Fruit fly (Drosophila melanogaster) whole organism, embryonic: ENCODE data around the gene Cpr11A.
A peak's percentile ranks its signal among the peaks of the same experiment; 100 is the strongest.

Source experiments
- ATbp ChIP-seq: fragments of 200-800 bp; sonication (Bioruptor generic); optimal IDR thresholded peaks from 2 replicates; lab custom pipeline; 2017; ENCODE audit warnings: missing biosample characterization, mild to moderate bottlenecking, missing genetic modification characterization, missing genetic modification reagents
- Atf3 ChIP-seq: fragments of 200-800 bp; sonication (Bioruptor generic); optimal IDR thresholded peaks from 3 replicates; lab custom pipeline; 2016; ENCODE audit warnings: missing biosample characterization, missing genetic modification characterization
- Awh ChIP-seq: fragments of 200-800 bp; sonication (Bioruptor generic); IDR thresholded peaks from 2 replicates; pipeline ENCODE4, ENCODE4 v1.3.6; 2022; ENCODE audit warnings: missing biosample characterization, missing genetic modification characterization
- Bgb ChIP-seq: fragments of 200-800 bp; sonication (Bioruptor generic); IDR thresholded peaks from 2 replicates; pipeline ENCODE4 v1.3.6; 2022; ENCODE audit warnings: missing biosample characterization, missing genetic modification characterization; ENCODE audit not compliant: partially characterized antibody
- C15 ChIP-seq: fragments of 200-800 bp; sonication (Bioruptor generic); IDR thresholded peaks from 3 replicates; pipeline ENCODE4 v1.3.6; 2022; ENCODE audit warnings: missing biosample characterization, missing genetic modification characterization
- CG10274 ChIP-seq: fragments of 200-800 bp; sonication (Bioruptor generic); optimal IDR thresholded peaks from 3 replicates; lab custom pipeline; 2017; ENCODE audit warnings: missing biosample characterization, mild to moderate bottlenecking, missing genetic modification characterization
- CG10462 ChIP-seq: fragments of 200-800 bp; sonication (Bioruptor generic); optimal IDR thresholded peaks from 2 replicates; lab custom pipeline; 2016; ENCODE audit warnings: missing biosample characterization, missing genetic modification characterization
- CG10565 ChIP-seq: fragments of 200-800 bp; sonication (Bioruptor generic); optimal IDR thresholded peaks from 3 replicates; lab custom pipeline; 2016; ENCODE audit warnings: missing biosample characterization, mild to moderate bottlenecking, missing genetic modification characterization
- CG11560 ChIP-seq: fragments of 200-800 bp; sonication (Bioruptor generic); IDR thresholded peaks from 3 replicates; pipeline ENCODE4 v1.3.6; 2022; ENCODE audit warnings: missing biosample characterization, missing genetic modification characterization
- CG11695 ChIP-seq: fragments of 200-800 bp; sonication (Bioruptor generic); IDR thresholded peaks from 3 replicates; pipeline ENCODE4 v1.3.6; 2022; ENCODE audit warnings: missing biosample characterization, missing genetic modification characterization
- CG12104 ChIP-seq: fragments of 200-800 bp; sonication (Bioruptor generic); optimal IDR thresholded peaks from 3 replicates; lab custom pipeline; 2016; ENCODE audit warnings: missing biosample characterization, missing genetic modification characterization
- CG12219 ChIP-seq: fragments of 200-800 bp; sonication (Bioruptor generic); optimal IDR thresholded peaks from 3 replicates; lab custom pipeline; 2018; ENCODE audit warnings: missing biosample characterization, mild to moderate bottlenecking, missing genetic modification characterization
- CG12942 ChIP-seq: fragments of 200-800 bp; sonication (Bioruptor generic); optimal IDR thresholded peaks from 3 replicates; lab custom pipeline; 2016; ENCODE audit warnings: missing biosample characterization, missing genetic modification characterization
- CG14441 ChIP-seq: fragments of 200-800 bp; sonication (Bioruptor generic); IDR thresholded peaks from 2 replicates; pipeline ENCODE4 v1.3.6; 2022; ENCODE audit warnings: missing biosample characterization, missing genetic modification characterization
- CG14710 ChIP-seq: fragments of 200-800 bp; sonication (Bioruptor generic); optimal IDR thresholded peaks from 3 replicates; lab custom pipeline; 2019; ENCODE audit warnings: missing biosample characterization, mild to moderate bottlenecking, missing genetic modification characterization, moderate library complexity
- CG15073 ChIP-seq: fragments of 200-800 bp; sonication (Bioruptor generic); optimal IDR thresholded peaks from 2 replicates; lab custom pipeline; 2016; ENCODE audit warnings: missing biosample characterization, missing genetic modification characterization
- CG1603 ChIP-seq: fragments of 200-800 bp; sonication (Bioruptor generic); optimal IDR thresholded peaks from 2 replicates; lab custom pipeline; 2019; ENCODE audit warnings: missing biosample characterization, mild to moderate bottlenecking, missing genetic modification characterization, moderate library complexity
- CG16813 ChIP-seq: fragments of 200-800 bp; sonication (Bioruptor generic); IDR thresholded peaks from 3 replicates; pipeline ENCODE4 v1.3.6; 2022; ENCODE audit warnings: missing biosample characterization, missing genetic modification characterization; ENCODE audit not compliant: partially characterized antibody
- CG17361 ChIP-seq: fragments of 200-800 bp; sonication (Bioruptor generic); IDR thresholded peaks from 3 replicates; pipeline ENCODE4 v1.3.6; 2022; ENCODE audit warnings: missing biosample characterization, missing genetic modification characterization
- CG2120 ChIP-seq: fragments of 200-800 bp; sonication (Bioruptor generic); optimal IDR thresholded peaks from 3 replicates; lab custom pipeline; 2016; ENCODE audit warnings: missing biosample characterization, missing genetic modification characterization
- CG31365 ChIP-seq: fragments of 200-800 bp; sonication (Bioruptor generic); optimal IDR thresholded peaks from 2 replicates; lab custom pipeline; 2018; ENCODE audit warnings: missing biosample characterization, mild to moderate bottlenecking, missing genetic modification characterization
- CG3407 ChIP-seq: fragments of 200-800 bp; sonication (Bioruptor generic); optimal IDR thresholded peaks from 2 replicates; lab custom pipeline; 2018; ENCODE audit warnings: missing biosample characterization, mild to moderate bottlenecking, missing genetic modification characterization
- CG4854 ChIP-seq: fragments of 200-800 bp; sonication (Bioruptor generic); optimal IDR thresholded peaks from 2 replicates; lab custom pipeline; 2016; ENCODE audit warnings: missing biosample characterization, missing genetic modification characterization, inconsistent platforms
- CG6272 ChIP-seq: fragments of 200-800 bp; sonication (Bioruptor generic); IDR thresholded peaks from 2 replicates; pipeline ENCODE4 v1.3.6; 2022; ENCODE audit warnings: missing biosample characterization, missing genetic modification characterization
- CG8281 ChIP-seq: fragments of 200-800 bp; sonication (Bioruptor generic); optimal IDR thresholded peaks from 2 replicates; lab custom pipeline; 2018; ENCODE audit warnings: missing biosample characterization, mild to moderate bottlenecking, missing genetic modification characterization, moderate library complexity
- CrebB ChIP-seq: fragments of 200-800 bp; sonication (Bioruptor generic); optimal IDR thresholded peaks from 3 replicates; lab custom pipeline; 2018; ENCODE audit warnings: missing biosample characterization, mild to moderate bottlenecking, missing genetic modification characterization
- Elba2 ChIP-seq: fragments of 200-800 bp; sonication (Bioruptor generic); optimal IDR thresholded peaks from 3 replicates; lab custom pipeline; 2016; ENCODE audit warnings: missing biosample characterization, missing genetic modification characterization
- Ets97D ChIP-seq: fragments of 200-800 bp; sonication (Bioruptor generic); optimal IDR thresholded peaks from 3 replicates; lab custom pipeline; 2016; ENCODE audit warnings: missing biosample characterization, missing genetic modification characterization
- HLHmδ ChIP-seq: fragments of 200-800 bp; sonication (Bioruptor generic); optimal IDR thresholded peaks from 2 replicates; lab custom pipeline; 2018; ENCODE audit warnings: missing biosample characterization, mild to moderate bottlenecking, missing genetic modification characterization, moderate library complexity
- Hmx ChIP-seq: fragments of 200-800 bp; sonication (Bioruptor generic); optimal IDR thresholded peaks from 2 replicates; lab custom pipeline; 2016; ENCODE audit warnings: missing biosample characterization, missing genetic modification characterization
- Hsf ChIP-seq: fragments of 200-800 bp; sonication (Bioruptor generic); optimal IDR thresholded peaks from 3 replicates; lab custom pipeline; 2016; ENCODE audit warnings: missing biosample characterization, missing genetic modification characterization
- Mad ChIP-seq: fragments of 200-800 bp; sonication (Bioruptor generic); optimal IDR thresholded peaks from 2 replicates; lab custom pipeline; 2016; ENCODE audit warnings: missing biosample characterization, missing genetic modification characterization
- Side ChIP-seq: fragments of 200-800 bp; sonication (Bioruptor generic); optimal IDR thresholded peaks from 2 replicates; lab custom pipeline; 2016; ENCODE audit warnings: missing biosample characterization, missing genetic modification characterization
- Xbp1 ChIP-seq: fragments of 200-800 bp; sonication (Bioruptor generic); optimal IDR thresholded peaks from 3 replicates; lab custom pipeline; 2016; ENCODE audit warnings: missing biosample characterization, mild to moderate bottlenecking, missing genetic modification characterization
- al ChIP-seq: fragments of 200-800 bp; sonication (Bioruptor generic); IDR thresholded peaks from 2 replicates; pipeline ENCODE4 v1.3.6; 2022; ENCODE audit warnings: missing biosample characterization, missing genetic modification characterization
- ato ChIP-seq: fragments of 200-800 bp; sonication (Bioruptor generic); IDR thresholded peaks from 2 replicates; pipeline ENCODE4 v1.3.6; 2022; ENCODE audit warnings: missing biosample characterization, missing genetic modification characterization; ENCODE audit not compliant: partially characterized antibody
- bbx ChIP-seq: fragments of 200-800 bp; sonication (Bioruptor generic); IDR thresholded peaks from 2 replicates; pipeline ENCODE4 v1.3.6; 2022; ENCODE audit warnings: missing biosample characterization, missing genetic modification characterization; ENCODE audit not compliant: partially characterized antibody
- chif ChIP-seq, 2 experiments: fragments of 200-800 bp; sonication (Bioruptor generic); optimal IDR thresholded peaks; 3 replicates each; lab custom pipeline; 2016; ENCODE audit warnings: missing biosample characterization in 2 of 2, missing genetic modification characterization in 2 of 2
- chn ChIP-seq: fragments of 200-800 bp; sonication (Bioruptor generic); optimal IDR thresholded peaks from 2 replicates; lab custom pipeline; 2016; ENCODE audit warnings: missing biosample characterization, missing genetic modification characterization
- corto ChIP-seq: fragments of 200-800 bp; sonication (Bioruptor generic); optimal IDR thresholded peaks from 2 replicates; lab custom pipeline; 2016; ENCODE audit warnings: missing biosample characterization, mild to moderate bottlenecking, missing genetic modification characterization, moderate library complexity
- en ChIP-seq: fragments of 200-800 bp; sonication (Bioruptor generic); optimal IDR thresholded peaks from 2 replicates; lab custom pipeline; 2016; ENCODE audit warnings: missing biosample characterization, missing genetic modification characterization
- exex ChIP-seq: fragments of 200-800 bp; sonication (Bioruptor generic); optimal IDR thresholded peaks from 4 replicates; lab custom pipeline; 2018; ENCODE audit warnings: missing biosample characterization, mild to moderate bottlenecking, missing genetic modification characterization, moderate library complexity
- gcm ChIP-seq: fragments of 200-800 bp; sonication (Bioruptor generic); optimal IDR thresholded peaks from 2 replicates; lab custom pipeline; 2019; ENCODE audit warnings: missing biosample characterization, mild to moderate bottlenecking, missing genetic modification characterization, moderate library complexity
- luna ChIP-seq: fragments of 200-800 bp; sonication (Bioruptor generic); optimal IDR thresholded peaks from 2 replicates; lab custom pipeline; 2016; ENCODE audit warnings: missing biosample characterization, missing genetic modification characterization
- oc ChIP-seq: fragments of 200-800 bp; sonication (Bioruptor generic); optimal IDR thresholded peaks from 2 replicates; lab custom pipeline; 2018; ENCODE audit warnings: missing biosample characterization, mild to moderate bottlenecking, missing genetic modification characterization, moderate library complexity
- phol ChIP-seq: fragments of 200-800 bp; sonication (Bioruptor generic); optimal IDR thresholded peaks from 3 replicates; lab custom pipeline; 2018; ENCODE audit warnings: missing biosample characterization, mild to moderate bottlenecking, missing genetic modification characterization, moderate library complexity
- pros ChIP-seq: fragments of 200-800 bp; sonication (Bioruptor generic); optimal IDR thresholded peaks from 3 replicates; lab custom pipeline; 2019; ENCODE audit warnings: missing biosample characterization, mild to moderate bottlenecking, missing genetic modification characterization, moderate library complexity
- pum ChIP-seq: fragments of 200-800 bp; sonication (Bioruptor generic); optimal IDR thresholded peaks from 2 replicates; lab custom pipeline; 2016; ENCODE audit warnings: missing biosample characterization, missing genetic modification characterization
- slou ChIP-seq: fragments of 200-800 bp; sonication (Bioruptor generic); optimal IDR thresholded peaks from 3 replicates; lab custom pipeline; 2016; ENCODE audit warnings: missing biosample characterization, missing genetic modification characterization
- trem ChIP-seq: fragments of 200-800 bp; optimal IDR thresholded peaks from 3 replicates; lab custom pipeline; 2019; ENCODE audit warnings: missing biosample characterization, mild to moderate bottlenecking, missing genetic modification characterization, moderate library complexity
- unc-4 ChIP-seq: fragments of 200-800 bp; sonication (Bioruptor generic); IDR thresholded peaks from 2 replicates; pipeline ENCODE4 v1.3.6; 2022; ENCODE audit warnings: missing biosample characterization, missing genetic modification characterization; ENCODE audit not compliant: partially characterized antibody
- zf30C ChIP-seq: fragments of 200-800 bp; sonication (Bioruptor generic); optimal IDR thresholded peaks from 3 replicates; lab custom pipeline; 2018; ENCODE audit warnings: missing biosample characterization, mild to moderate bottlenecking, missing genetic modification characterization

Cpr11A gene

dm6 chrX:12467241-12467597 lies 19.6 kb upstream of the Cpr11A start (continued):
- no peak for TF ChIP-seq CG15073 (GFP tag; lab: Kevin White, UChicago)
- TF ChIP-seq trem (tag; lab: Kevin White, UChicago): no peak
- no peak for TF ChIP-seq CG14710
- TF ChIP-seq CG31365 (tag; lab: Kevin White, UChicago): no peak
- TF ChIP-seq corto (GFP tag; lab: Kevin White, UChicago): no peak
- TF ChIP-seq HLHmδ (GFP tag; lab: Kevin White, UChicago): no peak
- no peak for TF ChIP-seq CG10274 (GFP tag; lab: Kevin White, UChicago)
- no peak for TF ChIP-seq ATbp (GFP tag; lab: Kevin White, UChicago)
- TF ChIP-seq zf30C (GFP tag; lab: Kevin White, UChicago): no peak
- TF ChIP-seq Atf3: no peak
- no peak for TF ChIP-seq Mad (GFP tag; lab: Kevin White, UChicago)
- no peak for TF ChIP-seq pum
- TF ChIP-seq CG11695: no peak
- no peak for TF ChIP-seq luna (GFP tag; lab: Kevin White, UChicago)
- TF ChIP-seq C15 (GFP tag; lab: Robert Waterston, UW): no peak
- TF ChIP-seq CG1603 (tag; lab: Kevin White, UChicago): peak; percentile 4
- TF ChIP-seq CG16813 (GFP tag; lab: Robert Waterston, UW): no peak
- TF ChIP-seq slou (GFP tag; lab: Kevin White, UChicago): no peak
- TF ChIP-seq unc-4: peak; percentile 41; the same call in 1 of the 2 replicates
- no peak for TF ChIP-seq CG4854 (GFP tag; lab: Kevin White, UChicago)
- no peak for TF ChIP-seq CG12104
- no peak for TF ChIP-seq CG12942 (GFP tag; lab: Kevin White, UChicago)
- no peak for TF ChIP-seq oc (tag; lab: Kevin White, UChicago)
- no peak for TF ChIP-seq CG3407 (GFP tag; lab: Kevin White, UChicago)
- TF ChIP-seq Hmx: no peak
- 0 out of 2 replicates have a peak, but pooled peaks have one; percentile 30 for TF ChIP-seq bbx (GFP tag; lab: Robert Waterston, UW)
- TF ChIP-seq en (GFP tag; lab: Kevin White, UChicago): no peak
- no peak for TF ChIP-seq CG6272 (GFP tag; lab: Robert Waterston, UW)
- no peak for TF ChIP-seq CG2120 (GFP tag; lab: Kevin White, UChicago)
- no peak for TF ChIP-seq Hsf (GFP tag; lab: Kevin White, UChicago)
- TF ChIP-seq Elba2: peak; percentile 20
- 0 out of 2 replicates have a peak, but pooled peaks have one; percentile 15 for TF ChIP-seq ato
- no peak for TF ChIP-seq CG10565 (GFP tag; lab: Kevin White, UChicago)
- TF ChIP-seq CG12219 (GFP tag; lab: Kevin White, UChicago): no peak
- no peak for TF ChIP-seq Side (GFP tag; lab: Kevin White, UChicago)
- no peak for TF ChIP-seq CG8281
- TF ChIP-seq Awh (GFP tag; lab: Robert Waterston, UW): no peak
- no peak for TF ChIP-seq CG14441
- no peak for TF ChIP-seq chn (GFP tag; lab: Kevin White, UChicago)
- TF ChIP-seq CrebB: no peak
- TF ChIP-seq CG17361 (GFP tag; lab: Robert Waterston, UW): no peak
- TF ChIP-seq phol (tag; lab: Kevin White, UChicago): no peak
- no peak for TF ChIP-seq gcm (GFP tag; lab: Kevin White, UChicago)
- no peak for TF ChIP-seq chif (GFP tag; optimal IDR thresholded peaks at IDR 0.05; lab: Kevin White, UChicago)
- TF ChIP-seq CG10462: no peak
- no peak for TF ChIP-seq exex (tag; lab: Kevin White, UChicago)
- no peak for TF ChIP-seq al (GFP tag; lab: Robert Waterston, UW)
- no peak for TF ChIP-seq Xbp1
- TF ChIP-seq pros (GFP tag; lab: Kevin White, UChicago): no peak
- peak; percentile 5 for TF ChIP-seq Ets97D (GFP tag; lab: Kevin White, UChicago)
- TF ChIP-seq Bgb (GFP tag; lab: Robert Waterston, UW): peak; percentile 11; the same call in 1 of the 2 replicates
- TF ChIP-seq CG11560 (tag; lab: Robert Waterston, UW): peak; percentile 91
